Worm (Caenorhabditis elegans): Measurements from ENCODE around the gene ZC317.2.

ZC317.2 gene

DNA sequence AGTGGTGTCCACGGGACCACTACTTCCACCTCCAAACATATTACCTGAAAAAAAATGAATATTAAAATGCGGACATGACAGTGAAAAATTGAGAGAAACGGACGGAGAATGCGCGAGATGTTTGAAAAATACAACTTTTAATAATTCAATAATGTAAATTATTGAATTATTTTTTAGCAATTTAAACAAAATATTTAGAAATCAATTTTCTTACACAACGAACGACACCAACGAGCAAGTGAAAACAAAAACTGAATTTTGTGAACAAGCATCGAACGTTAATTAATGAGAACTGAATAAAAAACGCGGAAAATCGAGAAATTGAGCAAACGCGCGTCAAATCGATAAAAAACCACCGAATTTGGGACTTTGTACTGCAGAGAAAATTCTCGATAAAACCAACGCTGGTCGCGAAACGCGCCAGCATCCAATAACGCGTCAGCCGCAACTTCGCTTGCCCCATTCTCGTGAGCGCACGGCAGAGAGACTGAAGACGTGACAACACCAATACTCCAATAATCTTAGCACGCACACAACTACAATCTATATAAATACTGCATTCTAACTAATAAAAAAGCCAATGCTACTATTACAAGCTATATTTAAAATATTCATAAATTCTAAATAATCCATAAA lies 45.0 kb downstream of the ZC317.2 start, which contains the start of the genes dnj-19 and nhr-47 (continued):
- TF ChIP-seq K09A11.1 (tag; optimal IDR thresholded peaks at IDR 0.05; ENCODE audit: insufficient read depth) (peak; percentile 37), sox-4 (tag; optimal IDR thresholded peaks at IDR 0.05) (peak; percentile 16), ceh-2 (tag; optimal IDR thresholded peaks at IDR 0.05) (peak; percentile 29), ceh-9 (tag; optimal IDR thresholded peaks at IDR 0.05) (no peak), hlh-15 (tag; optimal IDR thresholded peaks at IDR 0.05) (no peak), fax-1 (tag; optimal IDR thresholded peaks at IDR 0.05) (no peak), ztf-16 (tag; optimal IDR thresholded peaks at IDR 0.05) (no peak), dmd-4 (tag; optimal IDR thresholded peaks at IDR 0.05; ENCODE audit: borderline replicate concordance) (no peak), C38D4.7 (GFP tag; optimal IDR thresholded peaks at IDR 0.05) (peak; percentile 46), nhr-11 (tag; optimal IDR thresholded peaks at IDR 0.05) (no peak), che-1 (tag; optimal IDR thresholded peaks at IDR 0.05) (no peak), elt-4 (tag; optimal IDR thresholded peaks at IDR 0.05) (no peak), ceh-34 (tag; optimal IDR thresholded peaks at IDR 0.05) (peak; percentile 83), sox-2 (GFP tag; IDR thresholded peaks at IDR 0.05) (no peak), ref-2 (tag; optimal IDR thresholded peaks at IDR 0.05) (peak; percentile 48), sdc-2 (tag; optimal IDR thresholded peaks at IDR 0.05) (peak; percentile 18), pha-4 (tag; optimal IDR thresholded peaks at IDR 0.05) (no peak), mec-3 (tag; optimal IDR thresholded peaks at IDR 0.05; ENCODE audit: borderline replicate concordance) (no peak), unc-55 (GFP tag; optimal IDR thresholded peaks at IDR 0.05) (peak; percentile 61), eyg-1 (tag; optimal IDR thresholded peaks at IDR 0.05) (no peak), K02D7.2 (tag; optimal IDR thresholded peaks at IDR 0.05) (no peak), elt-2 (tag; optimal IDR thresholded peaks at IDR 0.05) (peak; percentile 74), ceh-45 (GFP tag; IDR thresholded peaks at IDR 0.05) (peak; percentile 32; the same call in 1 of the 2 replicates), ceh-14 (tag; optimal IDR thresholded peaks at IDR 0.05) (peak; percentile 80), hlh-13 (GFP tag; optimal IDR thresholded peaks at IDR 0.05) (no peak), ceh-30 (tag; optimal IDR thresholded peaks at IDR 0.05) (peak; percentile 80), ahr-1 (tag; optimal IDR thresholded peaks at IDR 0.05) (no peak), hlh-6 (tag; optimal IDR thresholded peaks at IDR 0.05) (peak; percentile 1)

ce11 chrV:5509134-5509533 lies 49.2 kb downstream of the ZC317.2 start:
- TF ChIP-seq syd-9 (tag; optimal IDR thresholded peaks at IDR 0.05), result no peak
- no peak for TF ChIP-seq che-1 (tag; optimal IDR thresholded peaks at IDR 0.05)
- TF ChIP-seq ztf-16 (tag; optimal IDR thresholded peaks at IDR 0.05), result no peak
- TF ChIP-seq ceh-30 (tag; optimal IDR thresholded peaks at IDR 0.05), result no peak
- TF ChIP-seq F13H6.1 (tag; optimal IDR thresholded peaks at IDR 0.05), result no peak
- TF ChIP-seq dmd-4 (tag; optimal IDR thresholded peaks at IDR 0.05; ENCODE audit: borderline replicate concordance), result no peak
- no peak for TF ChIP-seq ceh-2 (tag; optimal IDR thresholded peaks at IDR 0.05)
- TF ChIP-seq tbx-7 (tag; optimal IDR thresholded peaks at IDR 0.05), result no peak
- no peak for TF ChIP-seq unc-3 (GFP tag; conservative IDR thresholded peaks at IDR 0.05)
- TF ChIP-seq unc-3 (tag; optimal IDR thresholded peaks at IDR 0.05), result no peak
- no peak for TF ChIP-seq ceh-45 (GFP tag; IDR thresholded peaks at IDR 0.05)
- no peak for TF ChIP-seq hlh-13 (GFP tag; optimal IDR thresholded peaks at IDR 0.05)

DNA sequence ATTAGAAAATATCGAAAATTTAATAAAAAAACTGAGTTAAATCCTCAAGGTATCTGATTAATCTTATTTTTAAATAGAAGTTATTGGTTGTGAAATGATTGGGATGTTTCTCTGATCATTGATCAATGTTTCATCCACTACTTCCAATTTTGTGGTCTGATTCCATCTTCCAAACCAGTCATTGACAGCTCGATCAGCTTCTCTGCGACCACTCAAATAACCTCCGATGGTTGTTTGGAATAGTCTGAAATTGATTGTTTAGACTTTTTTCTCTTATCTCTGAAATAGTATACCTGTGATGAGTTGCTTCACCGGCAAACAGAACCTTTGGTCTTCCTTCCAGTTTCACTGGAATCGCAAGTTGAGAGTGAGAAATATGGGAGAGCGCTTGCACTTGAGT lies 50.1 kb downstream of the ZC317.2 start:
- TF ChIP-seq fkh-10 (GFP tag; optimal IDR thresholded peaks at IDR 0.05) (no peak), lin-11 (tag; optimal IDR thresholded peaks at IDR 0.05) (no peak), unc-3 (GFP tag; conservative IDR thresholded peaks at IDR 0.05) (no peak), unc-3 (tag; optimal IDR thresholded peaks at IDR 0.05) (no peak), che-1 (tag; optimal IDR thresholded peaks at IDR 0.05) (no peak), ceh-34 (tag; optimal IDR thresholded peaks at IDR 0.05) (no peak), ceh-2 (tag; optimal IDR thresholded peaks at IDR 0.05) (no peak), mec-3 (tag; optimal IDR thresholded peaks at IDR 0.05; ENCODE audit: borderline replicate concordance) (no peak), rnt-1 (tag; optimal IDR thresholded peaks at IDR 0.05) (no peak), hlh-13 (GFP tag; optimal IDR thresholded peaks at IDR 0.05) (no peak), unc-42 (tag; optimal IDR thresholded peaks at IDR 0.05) (no peak), npax-4 (tag; optimal IDR thresholded peaks at IDR 0.05) (no peak), C08G9.2 (tag; optimal IDR thresholded peaks at IDR 0.05) (no peak), ceh-48 (tag; optimal IDR thresholded peaks at IDR 0.05) (no peak), hlh-8 (tag; optimal IDR thresholded peaks at IDR 0.05) (no peak), ceh-19 (GFP tag; optimal IDR thresholded peaks at IDR 0.05) (no peak), elt-4 (tag; optimal IDR thresholded peaks at IDR 0.05) (no peak), elt-2 (tag; optimal IDR thresholded peaks at IDR 0.05) (no peak), ceh-30 (tag; optimal IDR thresholded peaks at IDR 0.05) (no peak), hlh-15 (tag; optimal IDR thresholded peaks at IDR 0.05) (no peak), madf-2 (tag; optimal IDR thresholded peaks at IDR 0.05) (no peak)

Measured in whole organism, late embryonic.